Worm (Caenorhabditis elegans) whole organism, L3 larva: Measurements from ENCODE around the gene F21C10.6.

Source experiments
- R02D3.7 ChIP-seq: fragments of 150-350 bp; optimal IDR thresholded peaks from 2 replicates; lab custom pipeline; 2014; ENCODE audit warnings: missing biosample characterization, missing genetic modification characterization
- ZK546.5 ChIP-seq: sonication (generic microtip); optimal IDR thresholded peaks from 2 replicates; lab custom pipeline; 2017; ENCODE audit warnings: missing biosample characterization, missing genetic modification characterization
- aly-2 ChIP-seq: fragments of 150-350 bp; optimal IDR thresholded peaks from 2 replicates; lab custom pipeline; 2014; ENCODE audit warnings: missing biosample characterization, missing genetic modification characterization
- ama-1 ChIP-seq: fragments of 150-350 bp; optimal IDR thresholded peaks from 2 replicates; lab custom pipeline; 2018
- ceh-16 ChIP-seq: sonication (generic microtip); optimal IDR thresholded peaks from 2 replicates; lab custom pipeline; 2017; ENCODE audit warnings: missing biosample characterization, missing genetic modification characterization
- ceh-28 ChIP-seq: fragments of 150-350 bp; optimal IDR thresholded peaks from 2 replicates; lab custom pipeline; 2014; ENCODE audit warnings: missing biosample characterization, missing genetic modification reagents, missing genetic modification characterization
- ceh-82 ChIP-seq: fragments of 150-350 bp; optimal IDR thresholded peaks from 2 replicates; lab custom pipeline; 2014; ENCODE audit warnings: missing biosample characterization, missing genetic modification characterization
- ceh-9 ChIP-seq: sonication (generic microtip); optimal IDR thresholded peaks from 2 replicates; lab custom pipeline; 2018; ENCODE audit warnings: missing biosample characterization, missing genetic modification characterization
- daf-12 ChIP-seq: fragments of 150-350 bp; optimal IDR thresholded peaks from 2 replicates; lab custom pipeline; 2014; ENCODE audit warnings: missing biosample characterization, missing genetic modification reagents, missing genetic modification characterization
- egl-27 ChIP-seq: sonication (generic microtip); optimal IDR thresholded peaks from 4 replicates; lab custom pipeline; 2017; ENCODE audit warnings: missing biosample characterization, missing genetic modification reagents, missing genetic modification characterization
- egl-5 ChIP-seq: fragments of 150-350 bp; optimal IDR thresholded peaks from 2 replicates; lab custom pipeline; 2017; ENCODE audit warnings: missing biosample characterization, missing genetic modification reagents, missing genetic modification characterization, inconsistent platforms
- elt-3 ChIP-seq, 3 experiments: fragments of 150-350 bp in 1 of 3; sonication (generic microtip) in 2 of 3; optimal IDR thresholded peaks; 2 replicates in 2 of 3; 4 replicates in 1 of 3; lab custom pipeline; 2014 to 2017; ENCODE audit warnings: missing biosample characterization in 3 of 3, missing genetic modification characterization in 3 of 3
- fkh-10 ChIP-seq: sonication (generic microtip); optimal IDR thresholded peaks from 2 replicates; lab custom pipeline; 2017; ENCODE audit warnings: missing biosample characterization, missing genetic modification reagents, missing genetic modification characterization
- fkh-2 ChIP-seq: fragments of 150-350 bp; optimal IDR thresholded peaks from 2 replicates; lab custom pipeline; 2014; ENCODE audit warnings: missing biosample characterization, missing genetic modification reagents, missing genetic modification characterization
- fos-1 ChIP-seq: fragments of 150-350 bp; optimal IDR thresholded peaks from 2 replicates; lab custom pipeline; 2014; ENCODE audit warnings: missing biosample characterization, missing genetic modification characterization
- jun-1 ChIP-seq: fragments of 150-350 bp; optimal IDR thresholded peaks from 2 replicates; lab custom pipeline; 2014; ENCODE audit warnings: missing biosample characterization, missing genetic modification reagents, missing genetic modification characterization
- lin-39 ChIP-seq: fragments of 150-350 bp; optimal IDR thresholded peaks from 2 replicates; lab custom pipeline; 2018; ENCODE audit warnings: missing biosample characterization, missing genetic modification reagents, missing genetic modification characterization
- lsy-12 ChIP-seq: sonication (generic microtip); optimal IDR thresholded peaks from 2 replicates; lab custom pipeline; 2016; ENCODE audit warnings: mild to moderate bottlenecking, missing genetic modification characterization, missing compliant biosample characterization
- mml-1 ChIP-seq: fragments of 150-350 bp; sonication (generic microtip); optimal IDR thresholded peaks from 3 replicates; lab custom pipeline; 2014; ENCODE audit warnings: missing biosample characterization, missing genetic modification characterization
- nfya-1 ChIP-seq: sonication (generic microtip); optimal IDR thresholded peaks from 2 replicates; lab custom pipeline; 2017; ENCODE audit warnings: missing genetic modification characterization, mild to moderate bottlenecking, missing compliant biosample characterization, antibody characterized with exemption, moderate library complexity; ENCODE audit not compliant: insufficient read depth
- nhr-11 ChIP-seq: fragments of 150-350 bp; optimal IDR thresholded peaks from 2 replicates; lab custom pipeline; 2014; ENCODE audit warnings: missing biosample characterization, missing genetic modification characterization
- nhr-23 ChIP-seq: fragments of 150-350 bp; optimal IDR thresholded peaks from 2 replicates; lab custom pipeline; 2014; ENCODE audit warnings: missing biosample characterization, missing genetic modification reagents, missing genetic modification characterization
- nhr-237 ChIP-seq: fragments of 150-350 bp; optimal IDR thresholded peaks from 2 replicates; lab custom pipeline; 2014; ENCODE audit warnings: missing biosample characterization, missing genetic modification characterization
- nhr-25 ChIP-seq: sonication (generic microtip); optimal IDR thresholded peaks from 2 replicates; lab custom pipeline; 2017; ENCODE audit warnings: missing biosample characterization, missing genetic modification characterization
- nhr-28 ChIP-seq: fragments of 150-350 bp; optimal IDR thresholded peaks from 2 replicates; lab custom pipeline; 2014; ENCODE audit warnings: missing biosample characterization, missing genetic modification characterization
- nhr-43 ChIP-seq: sonication (generic microtip); optimal IDR thresholded peaks from 2 replicates; lab custom pipeline; 2016; ENCODE audit warnings: mild to moderate bottlenecking, missing genetic modification characterization, missing compliant biosample characterization; ENCODE audit not compliant: poor library complexity, severe bottlenecking
- nhr-77 ChIP-seq: fragments of 150-350 bp; optimal IDR thresholded peaks from 2 replicates; lab custom pipeline; 2014; ENCODE audit warnings: missing biosample characterization, missing genetic modification characterization
- pha-4 ChIP-seq: fragments of 150-350 bp; optimal IDR thresholded peaks from 2 replicates; lab custom pipeline; 2014; ENCODE audit warnings: missing biosample characterization, missing genetic modification reagents, missing genetic modification characterization
- pqm-1 ChIP-seq: fragments of 150-350 bp; optimal IDR thresholded peaks from 2 replicates; lab custom pipeline; 2017; ENCODE audit warnings: missing biosample characterization, missing genetic modification characterization, inconsistent platforms
- sea-2 ChIP-seq: fragments of 150-350 bp; sonication (generic microtip); optimal IDR thresholded peaks from 4 replicates; lab custom pipeline; 2014; ENCODE audit warnings: missing biosample characterization, missing genetic modification reagents, missing genetic modification characterization
- skn-1 ChIP-seq: fragments of 150-350 bp; optimal IDR thresholded peaks from 2 replicates; lab custom pipeline; 2014; ENCODE audit warnings: missing biosample characterization, missing genetic modification characterization
- snpc-4 ChIP-seq: fragments of 150-350 bp; optimal IDR thresholded peaks from 2 replicates; lab custom pipeline; 2014; ENCODE audit warnings: missing biosample characterization, missing genetic modification characterization
- tbx-2 ChIP-seq: sonication (generic microtip); optimal IDR thresholded peaks from 2 replicates; lab custom pipeline; 2016; ENCODE audit warnings: mild to moderate bottlenecking, missing genetic modification characterization, missing compliant biosample characterization
- unc-39 ChIP-seq: sonication (generic microtip); optimal IDR thresholded peaks from 4 replicates; lab custom pipeline; 2017; ENCODE audit warnings: missing biosample characterization, missing genetic modification characterization
- unc-62 ChIP-seq: fragments of 150-350 bp; sonication (generic microtip); optimal IDR thresholded peaks from 4 replicates; lab custom pipeline; 2014; ENCODE audit warnings: missing biosample characterization, missing genetic modification reagents, missing genetic modification characterization
- zag-1 ChIP-seq: fragments of 150-350 bp; optimal IDR thresholded peaks from 2 replicates; lab custom pipeline; 2014; ENCODE audit warnings: missing biosample characterization, missing genetic modification characterization
- ztf-11 ChIP-seq: fragments of 150-350 bp; optimal IDR thresholded peaks from 2 replicates; lab custom pipeline; 2014; ENCODE audit warnings: missing biosample characterization, missing genetic modification characterization
- ztf-4 ChIP-seq: fragments of 150-350 bp; optimal IDR thresholded peaks from 2 replicates; lab custom pipeline; 2014; ENCODE audit warnings: missing biosample characterization, missing genetic modification characterization

F21C10.6 gene

DNA sequence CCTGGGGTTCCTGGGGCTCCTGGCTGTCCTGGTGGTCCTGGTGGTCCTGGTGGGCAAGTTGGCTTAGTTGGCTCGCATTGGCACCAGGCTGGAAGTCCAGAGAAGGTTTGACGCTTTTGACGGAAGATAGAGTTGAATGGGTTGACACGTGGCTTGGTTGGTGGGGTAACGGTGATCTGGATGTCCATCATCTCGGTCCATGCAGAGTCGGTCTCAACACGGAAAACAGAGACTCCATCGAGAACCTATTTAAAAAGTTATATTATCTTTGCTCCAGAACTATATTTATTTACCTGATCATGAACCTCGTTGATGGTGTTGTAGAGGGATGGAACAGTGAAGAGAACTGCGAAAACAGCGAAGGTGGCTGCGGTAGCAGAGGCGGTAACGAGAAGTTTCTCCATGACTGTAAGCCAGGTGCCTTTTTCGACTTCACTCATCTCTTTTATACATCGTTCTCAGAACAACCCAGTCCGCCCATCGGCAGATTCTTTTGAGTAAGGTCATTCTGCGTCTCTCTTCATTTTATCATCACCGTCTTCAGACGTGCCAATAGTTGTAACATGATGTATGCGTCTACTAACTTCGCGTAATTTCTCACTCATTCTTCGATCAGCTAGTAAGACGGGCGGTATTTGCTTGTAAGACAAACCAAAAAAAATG is 36.1 kb downstream of the F21C10.6 start, which contains the start of gene col-144:
col-144 (minus strand) TSS at position 419 of the 663 bp plus-strand sequence.
- TF ChIP-seq ceh-16 = no peak
- TF ChIP-seq ceh-82 = no peak
- no peak for TF ChIP-seq lsy-12 (tag; lab: Kevin White, UChicago)
- TF ChIP-seq egl-5 (tag; lab: Kevin White, UChicago) = no peak
- no peak for TF ChIP-seq nhr-237 (tag; lab: Kevin White, UChicago)
- TF ChIP-seq ceh-28 (tag; lab: Kevin White, UChicago) = no peak
- TF ChIP-seq elt-3 (tag; optimal IDR thresholded peaks at IDR 0.05; lab: Kevin White, UChicago) = peak in 1 of 3 experiments; percentile 12
- no peak for TF ChIP-seq daf-12 (tag; lab: Kevin White, UChicago)
- TF ChIP-seq fos-1 = no peak
- TF ChIP-seq ceh-9 (tag; lab: Kevin White, UChicago) = no peak
- TF ChIP-seq lin-39 (tag; lab: Kevin White, UChicago) = no peak
- TF ChIP-seq pha-4 (tag; lab: Kevin White, UChicago) = no peak
- TF ChIP-seq fkh-2 = no peak
- TF ChIP-seq fkh-10 (GFP tag; lab: Kevin White, UChicago) = no peak
- peak; percentile 57 for TF ChIP-seq nhr-43
- no peak for TF ChIP-seq tbx-2 (tag; lab: Kevin White, UChicago)
- peak; percentile 73 for TF ChIP-seq ama-1
- no peak for TF ChIP-seq pqm-1
- no peak for TF ChIP-seq ztf-4 (tag; lab: Kevin White, UChicago)
- TF ChIP-seq snpc-4 (tag; lab: Kevin White, UChicago) = no peak
- no peak for TF ChIP-seq skn-1 (tag; lab: Kevin White, UChicago)
- TF ChIP-seq nfya-1 = peak; percentile 17
- peak; percentile 70 for TF ChIP-seq nhr-25 (tag; lab: Kevin White, UChicago)
- no peak for TF ChIP-seq egl-27 (tag; lab: Kevin White, UChicago)

DNA sequence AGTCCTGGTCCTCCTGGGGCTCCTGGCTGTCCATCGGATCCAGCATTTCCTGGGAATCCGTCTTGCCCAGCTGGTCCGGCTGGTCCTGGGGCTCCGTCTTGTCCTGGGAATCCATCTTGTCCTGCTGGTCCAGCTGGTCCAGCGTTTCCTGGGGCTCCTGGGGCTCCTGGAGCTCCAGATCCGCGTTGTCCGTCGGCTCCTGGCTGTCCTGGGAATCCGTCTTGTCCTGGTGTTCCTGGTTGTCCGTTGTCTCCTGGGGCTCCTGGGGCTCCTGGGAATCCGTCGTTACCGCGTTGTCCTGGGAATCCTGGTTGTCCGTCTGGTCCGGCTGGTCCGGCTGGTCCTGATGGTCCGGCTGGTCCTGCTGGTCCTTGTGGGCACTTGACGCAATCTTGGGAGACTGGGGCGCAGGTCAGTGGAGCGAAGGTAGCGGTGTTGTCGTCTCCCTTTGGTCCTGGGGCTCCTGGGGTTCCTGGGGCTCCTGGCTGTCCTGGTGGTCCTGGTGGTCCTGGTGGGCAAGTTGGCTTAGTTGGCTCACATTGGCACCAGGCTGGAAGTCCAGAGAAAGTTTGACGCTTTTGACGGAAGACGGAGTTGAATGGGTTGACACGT is 37.9 kb downstream of the F21C10.6 start:
- TF ChIP-seq ZK546.5 = no peak
- no peak for TF ChIP-seq aly-2 (tag; lab: Kevin White, UChicago)
- no peak for TF ChIP-seq zag-1 (tag; lab: Kevin White, UChicago)
- TF ChIP-seq nhr-237 (tag; lab: Kevin White, UChicago) = no peak
- no peak for TF ChIP-seq nhr-77 (tag; lab: Kevin White, UChicago)
- TF ChIP-seq lsy-12 (tag; lab: Kevin White, UChicago) = no peak
- TF ChIP-seq jun-1 (tag; lab: Kevin White, UChicago) = no peak
- no peak for TF ChIP-seq nhr-25 (tag; lab: Kevin White, UChicago)
- no peak for TF ChIP-seq nhr-43
- TF ChIP-seq egl-27 (tag; lab: Kevin White, UChicago) = no peak
- TF ChIP-seq nhr-28 (tag; lab: Kevin White, UChicago) = no peak
- TF ChIP-seq daf-12 (tag; lab: Kevin White, UChicago) = no peak
- no peak for TF ChIP-seq nhr-11 (tag; lab: Kevin White, UChicago)
- no peak for TF ChIP-seq fkh-2
- TF ChIP-seq ceh-82 = no peak

DNA sequence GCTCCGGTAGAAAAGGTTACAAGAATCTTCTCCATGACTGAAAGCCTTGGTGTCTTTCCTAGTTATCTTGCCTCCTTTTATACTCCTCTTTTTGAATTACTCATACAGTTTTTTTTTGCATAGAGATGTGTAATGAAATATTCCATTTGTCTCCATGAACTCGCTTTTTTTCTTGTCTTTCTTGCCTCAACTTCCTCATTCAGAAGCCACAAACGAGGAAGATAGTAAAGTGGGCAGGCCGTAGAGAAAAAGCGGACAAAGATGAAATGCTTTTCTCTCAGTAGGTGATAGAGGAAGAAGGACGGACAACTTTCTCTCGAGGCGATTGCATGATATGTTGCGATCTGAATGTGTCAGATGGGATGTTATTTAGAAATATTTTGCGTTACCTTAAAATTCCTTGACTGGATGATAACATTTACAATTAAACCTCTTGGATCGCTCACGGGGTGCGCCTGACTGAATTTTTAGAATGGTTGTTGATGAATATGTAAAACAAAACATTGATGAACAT is 38.7 kb downstream of the F21C10.6 start, which contains the start of gene col-145:
col-145 (minus strand) TSS at position 51 of the 514 bp plus-strand sequence.
- no peak for TF ChIP-seq ceh-16
- peak; percentile 61 for TF ChIP-seq egl-27 (tag; lab: Kevin White, UChicago)
- TF ChIP-seq lsy-12 (tag; lab: Kevin White, UChicago) = no peak
- no peak for TF ChIP-seq elt-3 (tag; optimal IDR thresholded peaks at IDR 0.05; lab: Kevin White, UChicago)
- TF ChIP-seq nhr-25 (tag; lab: Kevin White, UChicago) = peak; percentile 47
- TF ChIP-seq nhr-23 (tag; lab: Kevin White, UChicago) = peak; percentile 1

DNA sequence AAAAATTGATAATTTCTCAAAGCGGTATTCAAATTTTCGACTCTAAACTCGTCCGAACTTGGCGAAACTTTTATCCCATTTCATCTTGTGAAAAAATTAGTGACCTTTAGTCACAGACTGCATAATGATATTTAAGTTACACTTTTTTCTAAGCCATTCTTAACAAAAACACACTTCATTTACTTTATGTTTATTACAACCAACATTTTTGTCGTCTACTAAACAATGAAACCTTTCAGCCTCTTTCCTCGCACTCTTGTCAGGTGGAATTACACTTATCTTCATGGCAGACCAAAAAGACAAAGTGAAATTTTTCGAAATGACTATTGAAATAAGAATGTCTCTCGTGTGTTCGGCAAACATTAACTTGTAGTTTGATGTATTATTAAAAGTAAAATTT is 39.6 kb downstream of the F21C10.6 start:
- TF ChIP-seq R02D3.7 (tag; lab: Kevin White, UChicago) (peak; percentile 1), ZK546.5 (no peak), lin-39 (tag; lab: Kevin White, UChicago) (no peak), unc-39 (tag; lab: Kevin White, UChicago) (no peak), zag-1 (tag; lab: Kevin White, UChicago) (no peak), nhr-25 (tag; lab: Kevin White, UChicago) (peak; percentile 93), lsy-12 (tag; lab: Kevin White, UChicago) (no peak), tbx-2 (tag; lab: Kevin White, UChicago) (no peak), ztf-11 (tag; lab: Kevin White, UChicago) (no peak), nhr-28 (tag; lab: Kevin White, UChicago) (no peak), elt-3 (tag; optimal IDR thresholded peaks at IDR 0.05; lab: Kevin White, UChicago) (no peak), skn-1 (tag; lab: Kevin White, UChicago) (no peak), ztf-4 (tag; lab: Kevin White, UChicago) (peak; percentile 9), mml-1 (tag; lab: Kevin White, UChicago) (no peak), ceh-16 (no peak), nhr-23 (tag; lab: Kevin White, UChicago) (no peak), aly-2 (tag; lab: Kevin White, UChicago) (no peak), nhr-43 (peak; percentile 50), jun-1 (tag; lab: Kevin White, UChicago) (no peak), unc-62 (GFP tag; lab: Kevin White, UChicago) (no peak), egl-27 (tag; lab: Kevin White, UChicago) (no peak), ama-1 (peak; percentile 89), fos-1 (no peak), sea-2 (no peak), fkh-2 (no peak)
